Worm (Caenorhabditis elegans) whole organism, midembryonic: Measurements from ENCODE around the gene R02E12.5.

Source experiments
- med-1 ChIP-seq: sonication (generic microtip); optimal IDR thresholded peaks from 2 replicates; lab custom pipeline; 2017; ENCODE audit warnings: missing genetic modification characterization, mild to moderate bottlenecking, missing compliant biosample characterization, antibody characterized with exemption, missing genetic modification reagents; ENCODE audit not compliant: insufficient read depth
- ztf-29 ChIP-seq: fragments of 200-800 bp; sonication (Bioruptor generic); IDR thresholded peaks from 2 replicates; pipeline ENCODE4 v1.3.6; 2022; ENCODE audit warnings: missing genetic modification reagents, missing genetic modification characterization, missing compliant biosample characterization

DNA sequence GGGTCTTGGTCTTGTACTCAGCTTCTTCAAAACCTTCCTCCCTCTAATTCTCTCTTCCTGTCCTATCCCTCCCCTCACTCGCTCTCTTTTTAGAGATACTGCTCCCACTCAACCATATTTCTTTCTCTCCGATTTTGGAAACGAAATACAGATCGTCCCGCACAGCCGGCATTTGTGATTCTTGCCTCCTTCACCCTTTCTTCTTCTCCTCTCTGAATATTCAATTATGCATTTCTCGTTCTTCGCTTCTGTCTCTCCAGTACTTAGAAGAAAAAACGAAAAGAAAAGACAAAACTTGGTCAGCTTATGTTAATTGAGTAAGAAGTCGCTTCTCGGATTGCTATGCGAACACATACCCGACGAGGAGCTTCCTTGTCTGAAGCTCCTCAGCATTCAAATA is 6.2 kb upstream of the R02E12.5 start:
- TF ChIP-seq ztf-29 (GFP tag; lab: Robert Waterston, UW) (no peak), med-1 (GFP tag; lab: Kevin White, UChicago) (no peak)
